Fruit fly (Drosophila melanogaster): ENCODE measurements around the gene Men-b.

Men-b gene

dm6 chr3R:27185933-27186571 is 34.6 kb downstream of the Men-b start (continued):
- TF ChIP-seq CG32772 (GFP tag; IDR thresholded peaks at IDR 0.05), result no peak
- TF ChIP-seq zfh1 (GFP tag; IDR thresholded peaks at IDR 0.05), result 0 out of 3 replicates have a peak, but pooled peaks have one; percentile 25
- TF ChIP-seq CG4404 (GFP tag; IDR thresholded peaks at IDR 0.05), result no peak
- no peak for TF ChIP-seq Taf1 (GFP tag; IDR thresholded peaks at IDR 0.05)
- TF ChIP-seq Sry-δ (GFP tag; optimal IDR thresholded peaks at IDR 0.05), result no peak
- no peak for TF ChIP-seq CG13123 (GFP tag; optimal IDR thresholded peaks at IDR 0.05)
- no peak for TF ChIP-seq CG17359 (tag; optimal IDR thresholded peaks at IDR 0.05)
- TF ChIP-seq ci (GFP tag; IDR thresholded peaks at IDR 0.05), result no peak
- no peak for TF ChIP-seq Hand (GFP tag; optimal IDR thresholded peaks at IDR 0.05)
- TF ChIP-seq Fer3 (tag; optimal IDR thresholded peaks at IDR 0.05), result no peak
- TF ChIP-seq CG14860 (GFP tag; IDR thresholded peaks at IDR 0.05; ENCODE audit: partially characterized antibody), result no peak
- TF ChIP-seq Ravus (GFP tag; IDR thresholded peaks at IDR 0.05), result no peak
- TF ChIP-seq Tbp (GFP tag; optimal IDR thresholded peaks at IDR 0.05), result no peak
- TF ChIP-seq gfzf (GFP tag; optimal IDR thresholded peaks at IDR 0.05), result no peak
- TF ChIP-seq Optix (GFP tag; IDR thresholded peaks at IDR 0.05), result no peak
- no peak for TF ChIP-seq CG33213 (GFP tag; optimal IDR thresholded peaks at IDR 0.05)
- TF ChIP-seq CG2678 (tag; optimal IDR thresholded peaks at IDR 0.05), result no peak
- peak; percentile 42; the same call in 1 of the 2 replicates for TF ChIP-seq ranshi (GFP tag; IDR thresholded peaks at IDR 0.05)
- TF ChIP-seq grau (tag; optimal IDR thresholded peaks at IDR 0.05), result peak; percentile 85
- TF ChIP-seq twi (tag; optimal IDR thresholded peaks at IDR 0.05), result no peak
- no peak for TF ChIP-seq CG14710 (tag; optimal IDR thresholded peaks at IDR 0.05)
- no peak for TF ChIP-seq CG10431 (GFP tag; optimal IDR thresholded peaks at IDR 0.05)
- TF ChIP-seq Nf-YA (GFP tag; IDR thresholded peaks at IDR 0.05), result no peak
- no peak for TF ChIP-seq C15 (GFP tag; IDR thresholded peaks at IDR 0.05)
- TF ChIP-seq hb (GFP tag; IDR thresholded peaks at IDR 0.05; ENCODE audit: partially characterized antibody), result no peak
- TF ChIP-seq CG15601 (tag; optimal IDR thresholded peaks at IDR 0.05), result no peak
- no peak for TF ChIP-seq Ssrp (tag; optimal IDR thresholded peaks at IDR 0.05)
- TF ChIP-seq insv (GFP tag; optimal IDR thresholded peaks at IDR 0.05), result no peak
- peak in 1 of 2 experiments; percentile 42 for TF ChIP-seq bsh (GFP tag; optimal IDR thresholded peaks at IDR 0.05)
- TF ChIP-seq jing (GFP tag; optimal IDR thresholded peaks at IDR 0.05), result no peak
- TF ChIP-seq CG4617 (GFP tag; optimal IDR thresholded peaks at IDR 0.05; ENCODE audit: borderline replicate concordance), result no peak
- TF ChIP-seq CG17361 (GFP tag; IDR thresholded peaks at IDR 0.05), result no peak
- TF ChIP-seq CG1832 (GFP tag; optimal IDR thresholded peaks at IDR 0.05), result no peak
- no peak for TF ChIP-seq eyg (GFP tag; optimal IDR thresholded peaks at IDR 0.05)
- no peak for TF ChIP-seq CG7372 (GFP tag; IDR thresholded peaks at IDR 0.05)
- TF ChIP-seq slp2 (GFP tag; optimal IDR thresholded peaks at IDR 0.05), result no peak
- TF ChIP-seq crol (GFP tag; IDR thresholded peaks at IDR 0.05), result peak; percentile 80
- TF ChIP-seq klu (GFP tag; IDR thresholded peaks at IDR 0.05), result no peak
- TF ChIP-seq Scr (GFP tag; IDR thresholded peaks at IDR 0.05; ENCODE audit: partially characterized antibody), result no peak
- no peak for TF ChIP-seq crp (GFP tag; optimal IDR thresholded peaks at IDR 0.05)

dm6 chr3R:27186849-27187248 is 35.4 kb downstream of the Men-b start:
- no peak for TF ChIP-seq toy (GFP tag; IDR thresholded peaks at IDR 0.05)
- TF ChIP-seq oc (tag; optimal IDR thresholded peaks at IDR 0.05), result peak; percentile 75
- peak; percentile 6 for TF ChIP-seq CG15269 (tag; optimal IDR thresholded peaks at IDR 0.05)
- TF ChIP-seq chinmo (GFP tag; IDR thresholded peaks at IDR 0.05; ENCODE audit: partially characterized antibody), result 0 out of 4 replicates have a peak, but pooled peaks have one; percentile 56

Measured in whole organism, embryonic.